Fruit fly (Drosophila melanogaster) S2 (cell line): ENCODE results near the gene Gr8a.

Experiments
- CG8478 ChIP-seq: fragments of >200 bp; optimal IDR thresholded peaks from 2 replicates; lab custom pipeline; 2018
- CTCF ChIP-seq, 2 experiments: fragments of >200 bp; optimal IDR thresholded peaks; 2 replicates each; lab custom pipeline; 2018

- no peak for TF ChIP-seq CTCF (optimal IDR thresholded peaks at IDR 0.05; lab: Kevin White, UChicago)
- no peak for TF ChIP-seq CG8478 (lab: Kevin White, UChicago)
These were observed 16.1 kb upstream of the Gr8a start, which contains the start of gene SmydA-9 for dm6 chrX:9210787-9211186.
